Worm (Caenorhabditis elegans) whole organism, L4 larva: ENCODE measurements around the gene eas-1.
A peak's percentile ranks its signal among the peaks of the same experiment; 100 is the strongest.

ENCODE experiments used
- D1046.2 ChIP-seq: fragments of 200-800 bp; sonication (Bioruptor generic); IDR thresholded peaks from 2 replicates; pipeline ENCODE4 v1.3.6; 2022; ENCODE audit warnings: missing genetic modification characterization, missing compliant biosample characterization
- F26F4.8 ChIP-seq: fragments of 200-800 bp; sonication (Bioruptor generic); conservative IDR thresholded peaks from 2 replicates; pipeline ENCODE4 v1.3.6; 2022; ENCODE audit warnings: missing genetic modification characterization, missing compliant biosample characterization
- Y48G9A.11 ChIP-seq: fragments of 200-800 bp; sonication (Bioruptor generic); IDR thresholded peaks from 2 replicates; pipeline ENCODE4 v1.3.6; 2022; ENCODE audit warnings: missing genetic modification reagents, missing genetic modification characterization, missing compliant biosample characterization
- aha-1 ChIP-seq: fragments of 150-350 bp; peaks from one replicate; lab custom pipeline; 2014; ENCODE audit warnings: missing biosample characterization, missing genetic modification characterization
- ama-1 ChIP-seq: fragments of 150-350 bp; optimal IDR thresholded peaks from 2 replicates; lab custom pipeline; 2014; ENCODE audit warnings: inconsistent platforms, mixed read lengths
- ceh-20 ChIP-seq: fragments of 200-800 bp; sonication (Bioruptor generic); IDR thresholded peaks from 2 replicates; pipeline ENCODE4 v1.3.6; 2022; ENCODE audit warnings: missing genetic modification reagents, missing genetic modification characterization, missing compliant biosample characterization
- ceh-28 ChIP-seq: fragments of 150-350 bp; optimal IDR thresholded peaks from 2 replicates; lab custom pipeline; 2014; ENCODE audit warnings: missing biosample characterization, missing genetic modification reagents, missing genetic modification characterization
- ceh-44 ChIP-seq: fragments of 200-800 bp; sonication (Bioruptor generic); IDR thresholded peaks from 2 replicates; pipeline ENCODE4 v1.3.6; 2022; ENCODE audit warnings: missing genetic modification reagents, missing genetic modification characterization, missing compliant biosample characterization
- ceh-82 ChIP-seq: sonication (generic microtip); optimal IDR thresholded peaks from 2 replicates; lab custom pipeline; 2017; ENCODE audit warnings: missing biosample characterization, missing genetic modification characterization
- ces-1 ChIP-seq: fragments of 150-350 bp; sonication (generic microtip); optimal IDR thresholded peaks from 4 replicates; lab custom pipeline; 2014; ENCODE audit warnings: missing biosample characterization, missing genetic modification reagents, missing genetic modification characterization
- ctbp-1 ChIP-seq: fragments of 200-800 bp; sonication (Bioruptor generic); IDR thresholded peaks from 2 replicates; pipeline ENCODE4 v1.3.6; 2022; ENCODE audit warnings: missing genetic modification reagents, missing genetic modification characterization, missing compliant biosample characterization
- daf-16 ChIP-seq, 3 experiments: sonication (generic microtip); optimal IDR thresholded peaks; 2 replicates each; lab custom pipeline; 2016 to 2017; ENCODE audit warnings: missing genetic modification characterization in 3 of 3, missing genetic modification reagents in 3 of 3, mild to moderate bottlenecking in 2 of 3, missing compliant biosample characterization in 2 of 3, missing biosample characterization in 1 of 3, moderate library complexity in 1 of 3
- daf-19 ChIP-seq: fragments of 200-800 bp; sonication (Bioruptor generic); conservative IDR thresholded peaks from 2 replicates; pipeline ENCODE4 v1.3.6; 2022; ENCODE audit warnings: missing genetic modification characterization, missing compliant biosample characterization
- dmd-6 ChIP-seq: fragments of 200-800 bp; sonication (Bioruptor generic); IDR thresholded peaks from 2 replicates; pipeline ENCODE4 v1.3.6; 2022; ENCODE audit warnings: missing genetic modification reagents, missing genetic modification characterization, missing compliant biosample characterization
- dpl-1 ChIP-seq: fragments of 150-350 bp; optimal IDR thresholded peaks from 2 replicates; lab custom pipeline; 2014; ENCODE audit warnings: missing biosample characterization, missing genetic modification reagents, missing genetic modification characterization
- duxl-1 ChIP-seq: sonication (generic microtip); optimal IDR thresholded peaks from 2 replicates; lab custom pipeline; 2016; ENCODE audit warnings: mild to moderate bottlenecking, missing genetic modification characterization, moderate library complexity, missing compliant biosample characterization; ENCODE audit not compliant: poor library complexity
- dve-1 ChIP-seq: sonication (generic microtip); optimal IDR thresholded peaks from 2 replicates; lab custom pipeline; 2017; ENCODE audit warnings: antibody characterized with exemption, mild to moderate bottlenecking, missing genetic modification characterization, missing compliant biosample characterization; ENCODE audit not compliant: insufficient read depth
- fkh-10 ChIP-seq: fragments of 150-350 bp; optimal IDR thresholded peaks from 2 replicates; lab custom pipeline; 2014; ENCODE audit warnings: missing biosample characterization, missing genetic modification reagents, missing genetic modification characterization
- hlh-11 ChIP-seq: fragments of 200-800 bp; sonication (Bioruptor generic); optimal IDR thresholded peaks from 2 replicates; lab custom pipeline; 2018; ENCODE audit warnings: mild to moderate bottlenecking, missing genetic modification characterization, missing compliant biosample characterization
- hlh-30 ChIP-seq: sonication (generic microtip); optimal IDR thresholded peaks from 2 replicates; lab custom pipeline; 2017; ENCODE audit warnings: antibody characterized with exemption, mild to moderate bottlenecking, missing genetic modification characterization, missing compliant biosample characterization; ENCODE audit not compliant: insufficient read depth
- lsy-2 ChIP-seq, 2 experiments: fragments of 150-350 bp in 1 of 2; sonication (generic microtip) in 1 of 2; optimal IDR thresholded peaks; 2 replicates each; lab custom pipeline; 2014 to 2017; ENCODE audit warnings: missing biosample characterization in 2 of 2, missing genetic modification characterization in 2 of 2
- mdl-1 ChIP-seq, 2 experiments: fragments of 150-350 bp in 1 of 2; sonication (generic microtip) in 1 of 2; optimal IDR thresholded peaks; 2 replicates each; lab custom pipeline; 2014 to 2017; ENCODE audit warnings: missing biosample characterization in 2 of 2, missing genetic modification characterization in 2 of 2
- mep-1 ChIP-seq: fragments of 150-350 bp; sonication (generic microtip); optimal IDR thresholded peaks from 3 replicates; lab custom pipeline; 2014; ENCODE audit warnings: missing biosample characterization, missing genetic modification characterization
- mes-2 ChIP-seq: sonication (generic microtip); optimal IDR thresholded peaks from 2 replicates; lab custom pipeline; 2016; ENCODE audit warnings: missing genotype, mild to moderate bottlenecking, missing genetic modification characterization, missing compliant biosample characterization; ENCODE audit not compliant: poor library complexity, severe bottlenecking
- mxl-2 ChIP-seq: fragments of 200-800 bp; sonication (Bioruptor generic); conservative IDR thresholded peaks from 2 replicates; pipeline ENCODE4 v1.3.6; 2022; ENCODE audit warnings: missing genetic modification reagents, missing genetic modification characterization, missing compliant biosample characterization
- mxl-3 ChIP-seq: fragments of 200-800 bp; sonication (Bioruptor generic); optimal IDR thresholded peaks from 2 replicates; lab custom pipeline; 2018; ENCODE audit warnings: mild to moderate bottlenecking, missing genetic modification characterization, missing compliant biosample characterization
- nhr-10 ChIP-seq: fragments of 150-350 bp; optimal IDR thresholded peaks from 2 replicates; lab custom pipeline; 2014; ENCODE audit warnings: missing biosample characterization, missing genetic modification characterization
- nhr-102 ChIP-seq: sonication (generic microtip); optimal IDR thresholded peaks from 2 replicates; lab custom pipeline; 2016; ENCODE audit warnings: mild to moderate bottlenecking, missing genetic modification characterization, moderate library complexity, missing compliant biosample characterization
- nhr-11 ChIP-seq: fragments of 150-350 bp; optimal IDR thresholded peaks from 2 replicates; lab custom pipeline; 2014; ENCODE audit warnings: missing biosample characterization, missing genetic modification characterization
- nhr-237 ChIP-seq: sonication (generic microtip); optimal IDR thresholded peaks from 2 replicates; lab custom pipeline; 2017; ENCODE audit warnings: missing biosample characterization, missing genetic modification characterization
- nhr-28 ChIP-seq: fragments of 150-350 bp; optimal IDR thresholded peaks from 2 replicates; lab custom pipeline; 2014; ENCODE audit warnings: missing biosample characterization, missing genetic modification characterization
- nhr-48 ChIP-seq: sonication (generic microtip); optimal IDR thresholded peaks from 2 replicates; lab custom pipeline; 2016; ENCODE audit warnings: mild to moderate bottlenecking, missing genetic modification characterization, missing compliant biosample characterization
- nhr-77 ChIP-seq: fragments of 150-350 bp; optimal IDR thresholded peaks from 2 replicates; lab custom pipeline; 2014; ENCODE audit warnings: missing biosample characterization, missing genetic modification characterization
- pqm-1 ChIP-seq: sonication (generic microtip); optimal IDR thresholded peaks from 2 replicates; lab custom pipeline; 2017; ENCODE audit warnings: missing biosample characterization, missing genetic modification characterization
- rbr-2 ChIP-seq: sonication (generic microtip); optimal IDR thresholded peaks from 2 replicates; lab custom pipeline; 2016; ENCODE audit warnings: missing genotype, missing genetic modification characterization, missing compliant biosample characterization
- set-16 ChIP-seq: fragments of 200-800 bp; sonication (Bioruptor generic); IDR thresholded peaks from 2 replicates; pipeline ENCODE4 v1.3.6; 2022; ENCODE audit warnings: missing genetic modification reagents, missing genetic modification characterization, missing compliant biosample characterization
- tag-97 ChIP-seq: fragments of 200-800 bp; sonication (Bioruptor generic); IDR thresholded peaks from 2 replicates; pipeline ENCODE4 v1.3.6; 2022; ENCODE audit warnings: missing genetic modification characterization, missing compliant biosample characterization
- tra-1 ChIP-seq: fragments of 200-800 bp; sonication (Bioruptor generic); IDR thresholded peaks from 2 replicates; pipeline ENCODE4 v1.3.6; 2022; ENCODE audit warnings: missing genetic modification reagents, missing genetic modification characterization, missing compliant biosample characterization
- unc-39 ChIP-seq: sonication (generic microtip); optimal IDR thresholded peaks from 2 replicates; lab custom pipeline; 2017; ENCODE audit warnings: missing biosample characterization, missing genetic modification characterization
- zfp-3 ChIP-seq: fragments of 200-800 bp; sonication (Bioruptor generic); conservative IDR thresholded peaks from 2 replicates; pipeline ENCODE4 v1.3.6; 2022; ENCODE audit warnings: missing genetic modification reagents, missing genetic modification characterization, missing compliant biosample characterization
- ztf-11 ChIP-seq: fragments of 150-350 bp; optimal IDR thresholded peaks from 2 replicates; lab custom pipeline; 2014; ENCODE audit warnings: missing biosample characterization, missing genetic modification characterization

eas-1 gene

DNA sequence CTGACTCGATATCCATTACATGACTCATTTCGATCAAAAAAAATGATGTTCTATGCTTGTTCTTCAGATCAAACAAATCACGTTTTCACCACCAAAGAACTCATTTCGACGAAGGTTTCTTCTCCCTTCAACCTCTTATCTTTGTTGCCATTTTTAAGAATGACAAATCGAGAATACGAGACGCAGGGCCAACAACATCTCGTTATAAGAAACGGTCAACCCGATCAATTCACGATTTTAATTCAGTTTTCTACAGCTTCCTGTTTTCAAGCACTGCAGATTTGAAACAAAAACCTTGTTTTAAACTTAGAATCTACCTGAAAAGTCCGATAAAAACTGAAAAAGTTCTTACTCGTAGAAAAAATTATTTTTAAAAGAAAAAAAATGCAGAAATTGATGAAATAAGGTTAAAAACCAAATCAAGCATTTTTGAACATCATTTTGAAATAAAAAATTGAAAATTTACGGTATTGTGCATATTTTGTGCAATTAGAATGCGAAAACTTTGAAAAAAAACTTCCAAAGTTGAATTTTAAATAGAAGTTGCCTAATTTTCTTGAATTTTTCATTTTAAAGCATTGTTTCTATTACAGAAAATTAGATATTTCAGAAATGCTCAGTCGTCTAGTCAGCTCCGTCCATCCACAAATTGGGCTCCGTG is 1.4 kb downstream of the eas-1 start, which contains the start of gene acs-11:
Gene acs-11 (plus strand): TSS at position 611 of the 661 bp plus-strand sequence.
- TF ChIP-seq nhr-28 (tag; lab: Kevin White, UChicago), result peak; percentile 64
- no peak for TF ChIP-seq mxl-2 (GFP tag; lab: Robert Waterston, UW)
- no peak for TF ChIP-seq daf-16 (GFP tag; optimal IDR thresholded peaks at IDR 0.05; lab: Kevin White, UChicago)
- peak; percentile 60 for TF ChIP-seq daf-16 (tag; optimal IDR thresholded peaks at IDR 0.05; lab: Kevin White, UChicago)
- peak; percentile 61 for TF ChIP-seq hlh-30 (tag; lab: Kevin White, UChicago)
- TF ChIP-seq dmd-6 (GFP tag; lab: Robert Waterston, UW), result peak; percentile 31; the same call in 1 of the 2 replicates
- no peak for TF ChIP-seq set-16 (GFP tag; lab: Robert Waterston, UW)
- peak; percentile 12 for TF ChIP-seq duxl-1 (tag; lab: Kevin White, UChicago)
- no peak for TF ChIP-seq nhr-237
- TF ChIP-seq nhr-102, result no peak
- TF ChIP-seq tag-97 (GFP tag; lab: Robert Waterston, UW), result no peak
- TF ChIP-seq fkh-10 (GFP tag; lab: Kevin White, UChicago), result no peak
- peak; percentile 18 for TF ChIP-seq pqm-1 (tag; lab: Kevin White, UChicago)
- TF ChIP-seq hlh-11 (tag; lab: Kevin White, UChicago), result peak; percentile 5
- peak; percentile 57 for TF ChIP-seq ama-1 (lab: Kevin White, UChicago)
- peak in 1 of 2 experiments; percentile 42 for TF ChIP-seq mdl-1 (tag; optimal IDR thresholded peaks at IDR 0.05; lab: Kevin White, UChicago)
- TF ChIP-seq lsy-2 (tag; optimal IDR thresholded peaks at IDR 0.05; lab: Kevin White, UChicago), result no peak
- TF ChIP-seq aha-1 (tag; lab: Kevin White, UChicago), result peak; percentile 49
- TF ChIP-seq unc-39 (tag; lab: Kevin White, UChicago), result no peak
- peak; percentile 48 for TF ChIP-seq dve-1 (tag; lab: Kevin White, UChicago)
- no peak for TF ChIP-seq rbr-2 (tag; lab: Kevin White, UChicago)
- peak; percentile 21 for TF ChIP-seq mes-2 (tag; lab: Kevin White, UChicago)
- TF ChIP-seq ceh-44 (GFP tag; lab: Robert Waterston, UW), result no peak
- no peak for TF ChIP-seq ces-1 (GFP tag; lab: Kevin White, UChicago)
- TF ChIP-seq ztf-11, result no peak
- no peak for TF ChIP-seq daf-19 (GFP tag; lab: Robert Waterston, UW)

DNA sequence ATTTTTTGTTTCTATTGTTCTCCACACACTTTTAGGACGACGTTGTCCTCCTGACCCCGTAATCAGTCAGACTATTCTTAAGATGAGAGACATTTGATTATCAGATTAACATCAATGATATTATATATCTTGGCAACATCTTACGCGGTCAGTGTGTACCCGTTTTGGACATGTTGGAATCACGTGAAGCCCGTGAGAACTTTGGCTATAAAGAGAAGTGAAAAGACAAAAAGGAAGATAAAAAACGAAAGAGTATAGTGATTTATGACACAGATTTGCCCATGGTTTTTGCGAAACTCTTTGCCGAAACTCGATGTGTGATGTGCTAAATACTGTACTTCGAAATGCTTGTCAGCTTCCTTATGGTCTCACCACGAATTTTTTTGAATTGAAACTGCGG is 5.1 kb downstream of the eas-1 start:
- TF ChIP-seq tra-1 (GFP tag; lab: Robert Waterston, UW) (peak; percentile 39; the same call in 1 of the 2 replicates), mes-2 (tag; lab: Kevin White, UChicago) (peak; percentile 32), nhr-102 (peak; percentile 10), Y48G9A.11 (GFP tag; lab: Robert Waterston, UW) (no peak), dmd-6 (GFP tag; lab: Robert Waterston, UW) (peak; percentile 30; the same call in 1 of the 2 replicates), D1046.2 (GFP tag; lab: Robert Waterston, UW) (no peak), ceh-82 (tag; lab: Kevin White, UChicago) (no peak), mep-1 (tag; lab: Kevin White, UChicago) (peak; percentile 50), nhr-11 (peak; percentile 98), nhr-48 (peak; percentile 95), aha-1 (tag; lab: Kevin White, UChicago) (peak; percentile 84), dve-1 (tag; lab: Kevin White, UChicago) (peak; percentile 34), nhr-28 (tag; lab: Kevin White, UChicago) (peak; percentile 77), mdl-1 (tag; optimal IDR thresholded peaks at IDR 0.05; lab: Kevin White, UChicago) (peak in 1 of 2 experiments; percentile 71), hlh-30 (tag; lab: Kevin White, UChicago) (peak; percentile 63), nhr-77 (peak; percentile 8), zfp-3 (GFP tag; lab: Robert Waterston, UW) (no peak), tag-97 (GFP tag; lab: Robert Waterston, UW) (no peak), mxl-3 (GFP tag; lab: Kevin White, UChicago) (peak; percentile 72), rbr-2 (tag; lab: Kevin White, UChicago) (no peak), lsy-2 (tag; optimal IDR thresholded peaks at IDR 0.05; lab: Kevin White, UChicago) (peak in 1 of 2 experiments; percentile 31), daf-19 (GFP tag; lab: Robert Waterston, UW) (no peak), mxl-2 (GFP tag; lab: Robert Waterston, UW) (peak; percentile 78), ctbp-1 (GFP tag; lab: Robert Waterston, UW) (no peak), nhr-10 (tag; lab: Kevin White, UChicago) (peak; percentile 59), ceh-20 (peak; percentile 59; the same call in 1 of the 2 replicates), ceh-28 (no peak), hlh-11 (tag; lab: Kevin White, UChicago) (peak; percentile 55), dpl-1 (peak; percentile 33), F26F4.8 (GFP tag; lab: Robert Waterston, UW) (no peak)
